Worm (Caenorhabditis elegans) whole organism, L2 larva: Measurements from ENCODE around the gene snf-5.

Experiments
- C34F6.9 ChIP-seq: fragments of 150-350 bp; optimal IDR thresholded peaks from 2 replicates; lab custom pipeline; 2014; ENCODE audit warnings: missing biosample characterization, missing genetic modification characterization
- R02D3.7 ChIP-seq: fragments of 150-350 bp; optimal IDR thresholded peaks from 2 replicates; lab custom pipeline; 2014; ENCODE audit warnings: missing biosample characterization, missing genetic modification characterization
- Y55F3AM.14 ChIP-seq: fragments of 200-800 bp; sonication (Bioruptor generic); optimal IDR thresholded peaks from 2 replicates; lab custom pipeline; 2018; ENCODE audit warnings: mild to moderate bottlenecking, missing genetic modification characterization, missing compliant biosample characterization
- ZK546.5 ChIP-seq: sonication (generic microtip); optimal IDR thresholded peaks from 2 replicates; lab custom pipeline; 2017; ENCODE audit warnings: missing biosample characterization, missing genetic modification characterization
- alr-1 ChIP-seq: fragments of 150-350 bp; optimal IDR thresholded peaks from 2 replicates; lab custom pipeline; 2014; ENCODE audit warnings: missing biosample characterization, missing genetic modification characterization
- aly-2 ChIP-seq: fragments of 150-350 bp; optimal IDR thresholded peaks from 2 replicates; lab custom pipeline; 2014; ENCODE audit warnings: missing biosample characterization, missing genetic modification characterization
- ama-1 ChIP-seq: fragments of 150-350 bp; optimal IDR thresholded peaks from 2 replicates; lab custom pipeline; 2018; ENCODE audit warnings: inconsistent platforms
- blmp-1 ChIP-seq: sonication (generic microtip); optimal IDR thresholded peaks from 2 replicates; lab custom pipeline; 2017; ENCODE audit warnings: missing genetic modification characterization, mild to moderate bottlenecking, missing compliant biosample characterization, antibody characterized with exemption, moderate library complexity; ENCODE audit not compliant: insufficient read depth
- ceh-16 ChIP-seq: fragments of 150-350 bp; optimal IDR thresholded peaks from 2 replicates; lab custom pipeline; 2014; ENCODE audit warnings: missing biosample characterization, missing genetic modification characterization
- ceh-82 ChIP-seq: fragments of 150-350 bp; optimal IDR thresholded peaks from 2 replicates; lab custom pipeline; 2014; ENCODE audit warnings: missing biosample characterization, missing genetic modification characterization
- crh-2 ChIP-seq: sonication (generic microtip); optimal IDR thresholded peaks from 2 replicates; lab custom pipeline; 2017; ENCODE audit warnings: missing biosample characterization, missing genetic modification characterization
- dmd-4 ChIP-seq: sonication (generic microtip); optimal IDR thresholded peaks from 2 replicates; lab custom pipeline; 2017; ENCODE audit warnings: missing biosample characterization, missing genetic modification characterization
- egl-27 ChIP-seq: sonication (generic microtip); optimal IDR thresholded peaks from 3 replicates; lab custom pipeline; 2017; ENCODE audit warnings: missing biosample characterization, missing genetic modification reagents, missing genetic modification characterization
- elt-1 ChIP-seq: fragments of 150-350 bp; optimal IDR thresholded peaks from 2 replicates; lab custom pipeline; 2014; ENCODE audit warnings: missing biosample characterization, missing genetic modification characterization
- elt-3 ChIP-seq: sonication (generic microtip); optimal IDR thresholded peaks from 2 replicates; lab custom pipeline; 2017; ENCODE audit warnings: missing biosample characterization, missing genetic modification characterization
- fos-1 ChIP-seq: fragments of 150-350 bp; optimal IDR thresholded peaks from 2 replicates; lab custom pipeline; 2014; ENCODE audit warnings: missing biosample characterization, missing genetic modification characterization
- gmeb-1 ChIP-seq: fragments of 150-350 bp; optimal IDR thresholded peaks from 2 replicates; lab custom pipeline; 2014; ENCODE audit warnings: missing biosample characterization, missing genetic modification characterization
- lin-11 ChIP-seq: fragments of 150-350 bp; sonication (generic microtip); optimal IDR thresholded peaks from 2 replicates; lab custom pipeline; 2014; ENCODE audit warnings: missing biosample characterization, missing genetic modification characterization, inconsistent platforms, mixed read lengths
- lin-13 ChIP-seq: fragments of 150-350 bp; optimal IDR thresholded peaks from 2 replicates; lab custom pipeline; 2014; ENCODE audit warnings: missing biosample characterization, missing genetic modification reagents, missing genetic modification characterization
- lin-39 ChIP-seq: fragments of 150-350 bp; optimal IDR thresholded peaks from 2 replicates; lab custom pipeline; 2014; ENCODE audit warnings: missing biosample characterization, missing genetic modification reagents, missing genetic modification characterization
- lsy-2 ChIP-seq, 2 experiments: fragments of 150-350 bp in 1 of 2; sonication (generic microtip) in 1 of 2; optimal IDR thresholded peaks; 2 replicates each; lab custom pipeline; 2014 to 2017; ENCODE audit warnings: missing biosample characterization in 2 of 2, missing genetic modification characterization in 2 of 2
- mab-5 ChIP-seq: fragments of 150-350 bp; optimal IDR thresholded peaks from 2 replicates; lab custom pipeline; 2014; ENCODE audit warnings: missing biosample characterization, missing genetic modification characterization
- mbf-1 ChIP-seq: sonication (generic microtip); optimal IDR thresholded peaks from 2 replicates; lab custom pipeline; 2017; ENCODE audit warnings: missing biosample characterization, missing genetic modification characterization
- mdl-1 ChIP-seq, 2 experiments: fragments of 150-350 bp in 1 of 2; sonication (generic microtip) in 1 of 2; optimal IDR thresholded peaks; 2 replicates each; lab custom pipeline; 2017; ENCODE audit warnings: missing biosample characterization in 2 of 2, missing genetic modification characterization in 2 of 2
- nhr-10 ChIP-seq: sonication (generic microtip); optimal IDR thresholded peaks from 2 replicates; lab custom pipeline; 2017; ENCODE audit warnings: missing biosample characterization, missing genetic modification characterization
- nhr-12 ChIP-seq: fragments of 150-350 bp; optimal IDR thresholded peaks from 2 replicates; lab custom pipeline; 2014; ENCODE audit warnings: missing biosample characterization, missing genetic modification characterization
- nhr-129 ChIP-seq: fragments of 150-350 bp; optimal IDR thresholded peaks from 2 replicates; lab custom pipeline; 2014; ENCODE audit warnings: missing biosample characterization, missing genetic modification characterization
- nhr-21 ChIP-seq: fragments of 150-350 bp; optimal IDR thresholded peaks from 2 replicates; lab custom pipeline; 2014; ENCODE audit warnings: missing biosample characterization, missing genetic modification characterization
- nhr-237 ChIP-seq: fragments of 150-350 bp; optimal IDR thresholded peaks from 2 replicates; lab custom pipeline; 2014; ENCODE audit warnings: missing biosample characterization, missing genetic modification characterization
- nhr-25 ChIP-seq: fragments of 150-350 bp; sonication (generic microtip); optimal IDR thresholded peaks from 3 replicates; lab custom pipeline; 2014; ENCODE audit warnings: missing biosample characterization, missing genetic modification characterization
- nhr-6 ChIP-seq: fragments of 150-350 bp; optimal IDR thresholded peaks from 2 replicates; lab custom pipeline; 2014; ENCODE audit warnings: missing biosample characterization, missing genetic modification characterization
- peb-1 ChIP-seq: fragments of 150-350 bp; optimal IDR thresholded peaks from 2 replicates; lab custom pipeline; 2014; ENCODE audit warnings: missing biosample characterization, missing genetic modification characterization
- sem-4 ChIP-seq: fragments of 150-350 bp; optimal IDR thresholded peaks from 2 replicates; lab custom pipeline; 2014; ENCODE audit warnings: missing biosample characterization, missing genetic modification reagents, missing genetic modification characterization
- skn-1 ChIP-seq: sonication (generic microtip); optimal IDR thresholded peaks from 2 replicates; lab custom pipeline; 2017; ENCODE audit warnings: missing biosample characterization, missing genetic modification characterization
- sma-3 ChIP-seq: sonication (generic microtip); optimal IDR thresholded peaks from 2 replicates; lab custom pipeline; 2016; ENCODE audit warnings: missing genetic modification reagents, missing genetic modification characterization, missing compliant biosample characterization
- snpc-4 ChIP-seq: fragments of 150-350 bp; optimal IDR thresholded peaks from 2 replicates; lab custom pipeline; 2014; ENCODE audit warnings: missing biosample characterization, missing genetic modification characterization
- unc-39 ChIP-seq: fragments of 150-350 bp; optimal IDR thresholded peaks from 2 replicates; lab custom pipeline; 2014; ENCODE audit warnings: missing biosample characterization, missing genetic modification characterization
- unc-55 ChIP-seq: fragments of 150-350 bp; sonication (generic microtip); optimal IDR thresholded peaks from 3 replicates; lab custom pipeline; 2014; ENCODE audit warnings: missing biosample characterization, missing genetic modification reagents, missing genetic modification characterization
- unc-62 ChIP-seq: fragments of 150-350 bp; optimal IDR thresholded peaks from 2 replicates; lab custom pipeline; 2014; ENCODE audit warnings: missing biosample characterization, missing genetic modification reagents, missing genetic modification characterization
- zag-1 ChIP-seq: fragments of 150-350 bp; optimal IDR thresholded peaks from 2 replicates; lab custom pipeline; 2014; ENCODE audit warnings: missing biosample characterization, missing genetic modification characterization
- ztf-1 ChIP-seq: fragments of 200-800 bp; sonication (Bioruptor generic); conservative IDR thresholded peaks from 2 replicates; pipeline ENCODE4 v1.3.6; 2022; ENCODE audit warnings: missing genetic modification characterization, missing compliant biosample characterization
- ztf-11 ChIP-seq: sonication (generic microtip); optimal IDR thresholded peaks from 2 replicates; lab custom pipeline; 2017; ENCODE audit warnings: missing biosample characterization, missing genetic modification characterization

The snf-5 gene

ce11 chrII:12888471-12888870, 22.9 kb upstream of the snf-5 start, which contains the start of gene F35C5.3:
Gene F35C5.3, plus strand, starts transcription at chrII:12888771.
- TF ChIP-seq ceh-16 (tag; lab: Kevin White, UChicago) (no peak), ZK546.5 (no peak), nhr-129 (tag; lab: Kevin White, UChicago) (no peak), sma-3 (GFP tag; lab: Kevin White, UChicago) (no peak), snpc-4 (no peak), sem-4 (no peak), nhr-21 (no peak)
- TF ChIP-seq, all 48 proteins: peak for 0

- TF ChIP-seq fos-1 = no peak
- TF ChIP-seq lin-39 = no peak
- no peak for TF ChIP-seq aly-2 (tag; lab: Kevin White, UChicago)
- no peak for TF ChIP-seq ceh-16 (tag; lab: Kevin White, UChicago)
- no peak for TF ChIP-seq unc-62 (GFP tag; lab: Kevin White, UChicago)
- TF ChIP-seq mdl-1 (tag; optimal IDR thresholded peaks at IDR 0.05; lab: Kevin White, UChicago) = no peak
- TF ChIP-seq nhr-10 = no peak
Observed at ce11 chrII:12884972-12885371, 19.4 kb upstream of the snf-5 start, which contains the start of gene sra-14. Gene sra-14, plus strand, starts transcription at chrII:12885272.

- TF ChIP-seq lin-11 (tag; lab: Kevin White, UChicago) (no peak), gmeb-1 (tag; lab: Kevin White, UChicago) (no peak), crh-2 (no peak), lsy-2 (tag; optimal IDR thresholded peaks at IDR 0.05; lab: Kevin White, UChicago) (no peak), lin-13 (GFP tag; lab: Kevin White, UChicago) (no peak), unc-62 (GFP tag; lab: Kevin White, UChicago) (no peak), fos-1 (no peak), Y55F3AM.14 (GFP tag; lab: Kevin White, UChicago) (no peak), lin-39 (no peak), sem-4 (no peak), alr-1 (tag; lab: Kevin White, UChicago) (no peak), nhr-129 (tag; lab: Kevin White, UChicago) (no peak), ceh-16 (tag; lab: Kevin White, UChicago) (no peak), nhr-12 (tag; lab: Kevin White, UChicago) (no peak), nhr-6 (tag; lab: Kevin White, UChicago) (no peak), ztf-11 (tag; lab: Kevin White, UChicago) (no peak), sma-3 (GFP tag; lab: Kevin White, UChicago) (no peak), mbf-1 (tag; lab: Kevin White, UChicago) (no peak)
Observed at ce11 chrII:12880406-12880805, 14.8 kb upstream of the snf-5 start, which contains the start of gene F35C5.1. Gene F35C5.1, plus strand, starts transcription at chrII:12880804.

DNA sequence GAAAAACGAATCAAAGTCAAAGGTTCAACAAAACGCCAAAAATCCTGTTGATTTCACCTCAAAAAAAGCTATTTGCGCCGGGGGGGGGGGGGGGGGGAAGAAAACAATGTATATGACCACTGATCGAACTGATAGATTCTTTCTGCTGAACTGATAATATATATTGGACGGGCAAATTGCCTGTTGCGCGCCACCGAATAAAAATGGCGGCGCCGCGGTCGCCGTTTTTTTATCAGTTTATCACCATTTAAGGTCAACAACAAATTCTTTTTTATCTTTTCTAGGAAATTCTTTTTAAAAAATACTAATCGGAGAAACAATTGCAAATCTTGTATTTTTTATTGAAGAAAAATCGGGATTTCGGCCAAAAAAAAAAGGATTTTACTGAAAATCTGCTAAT, 14.2 kb upstream of the snf-5 start:
- peak; percentile 36 for TF ChIP-seq fos-1
- no peak for TF ChIP-seq unc-62 (GFP tag; lab: Kevin White, UChicago)
- TF ChIP-seq gmeb-1 (tag; lab: Kevin White, UChicago) = peak; percentile 7
- no peak for TF ChIP-seq sem-4
- no peak for TF ChIP-seq elt-3 (tag; lab: Kevin White, UChicago)

DNA sequence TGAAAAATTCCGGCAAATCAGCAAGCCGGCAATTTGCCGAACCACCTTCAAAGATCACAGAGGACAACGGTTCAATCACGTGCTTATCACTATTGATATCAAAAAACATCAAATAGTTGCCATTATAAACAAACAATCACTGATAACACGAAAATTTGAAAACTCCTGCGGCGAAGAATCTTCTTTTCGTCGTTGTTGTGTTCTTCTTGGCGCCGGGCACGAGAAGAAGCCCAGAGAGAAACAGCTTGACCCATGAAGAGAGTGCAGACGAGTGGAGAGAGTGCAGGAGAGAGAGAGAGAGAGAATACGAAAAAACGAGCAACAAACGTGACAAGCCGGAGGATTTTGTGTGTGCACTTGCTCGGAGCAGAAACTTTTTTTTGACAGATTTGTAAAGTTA, 13.1 kb upstream of the snf-5 start:
- TF ChIP-seq sem-4 = no peak
- TF ChIP-seq gmeb-1 (tag; lab: Kevin White, UChicago) = peak; percentile 54
- no peak for TF ChIP-seq nhr-25 (tag; lab: Kevin White, UChicago)
- no peak for TF ChIP-seq unc-62 (GFP tag; lab: Kevin White, UChicago)
- no peak for TF ChIP-seq skn-1
- peak; percentile 18 for TF ChIP-seq unc-55 (GFP tag; lab: Kevin White, UChicago)
- no peak for TF ChIP-seq lin-39
- no peak for TF ChIP-seq ceh-16 (tag; lab: Kevin White, UChicago)
- no peak for TF ChIP-seq peb-1 (tag; lab: Kevin White, UChicago)
- no peak for TF ChIP-seq zag-1
- TF ChIP-seq ztf-11 (tag; lab: Kevin White, UChicago) = no peak
- no peak for TF ChIP-seq lin-13 (GFP tag; lab: Kevin White, UChicago)
- TF ChIP-seq mdl-1 (tag; optimal IDR thresholded peaks at IDR 0.05; lab: Kevin White, UChicago) = peak; percentile 10 to 81
- TF ChIP-seq mab-5 (tag; lab: Kevin White, UChicago) = no peak
- TF ChIP-seq ceh-82 (tag; lab: Kevin White, UChicago) = no peak
- no peak for TF ChIP-seq nhr-21
- no peak for TF ChIP-seq mbf-1 (tag; lab: Kevin White, UChicago)
- TF ChIP-seq sma-3 (GFP tag; lab: Kevin White, UChicago) = peak; percentile 26
- TF ChIP-seq egl-27 (tag; lab: Kevin White, UChicago) = peak; percentile 24
- peak in 1 of 2 experiments; percentile 50 for TF ChIP-seq lsy-2 (tag; optimal IDR thresholded peaks at IDR 0.05; lab: Kevin White, UChicago)
- TF ChIP-seq fos-1 = peak; percentile 79
- TF ChIP-seq dmd-4 (tag; lab: Kevin White, UChicago) = no peak
- no peak for TF ChIP-seq ZK546.5
- no peak for TF ChIP-seq R02D3.7 (tag; lab: Kevin White, UChicago)
- no peak for TF ChIP-seq elt-1 (tag; lab: Kevin White, UChicago)
- no peak for TF ChIP-seq ama-1 (lab: Kevin White, UChicago)
- TF ChIP-seq nhr-129 (tag; lab: Kevin White, UChicago) = peak; percentile 74
- no peak for TF ChIP-seq nhr-6 (tag; lab: Kevin White, UChicago)
- no peak for TF ChIP-seq nhr-237 (tag; lab: Kevin White, UChicago)
- TF ChIP-seq Y55F3AM.14 (GFP tag; lab: Kevin White, UChicago) = no peak
- no peak for TF ChIP-seq ztf-1
- no peak for TF ChIP-seq snpc-4
- TF ChIP-seq C34F6.9 (tag; lab: Kevin White, UChicago) = peak; percentile 43
- no peak for TF ChIP-seq elt-3 (tag; lab: Kevin White, UChicago)
- no peak for TF ChIP-seq unc-39 (tag; lab: Kevin White, UChicago)
- no peak for TF ChIP-seq nhr-12 (tag; lab: Kevin White, UChicago)
- no peak for TF ChIP-seq blmp-1
